Worm (Caenorhabditis elegans) whole organism, L1 larva: Measurements from ENCODE around the gene Y62H9A.9.

ENCODE experiments used
- ama-1 ChIP-seq: fragments of 150-350 bp; optimal IDR thresholded peaks from 2 replicates; lab custom pipeline; 2014
- blmp-1 ChIP-seq: fragments of 150-350 bp; optimal IDR thresholded peaks from 2 replicates; lab custom pipeline; 2014; ENCODE audit warnings: missing biosample characterization, missing genetic modification characterization
- efl-1 ChIP-seq, 4 experiments: fragments of 150-350 bp; optimal IDR thresholded peaks in 3 of 4; peaks in 1 of 4; 1 replicate in 1 of 4; 2 replicates in 3 of 4; lab custom pipeline; 2014; ENCODE audit warnings: missing biosample characterization in 2 of 4, missing genetic modification characterization in 2 of 4, missing genetic modification reagents in 2 of 4
- elt-2 ChIP-seq: sonication (generic microtip); optimal IDR thresholded peaks from 2 replicates; lab custom pipeline; 2016; ENCODE audit warnings: missing genetic modification characterization, mild to moderate bottlenecking, inconsistent platforms, missing compliant biosample characterization, missing genetic modification reagents
- lin-15B ChIP-seq: fragments of 150-350 bp; sonication (generic microtip); optimal IDR thresholded peaks from 3 replicates; lab custom pipeline; 2014; ENCODE audit warnings: missing biosample characterization, missing genetic modification characterization
- lin-39 ChIP-seq: fragments of 150-350 bp; optimal IDR thresholded peaks from 2 replicates; lab custom pipeline; 2014; ENCODE audit warnings: missing biosample characterization, missing genetic modification reagents, missing genetic modification characterization
- lsy-2 ChIP-seq, 2 experiments: fragments of 150-350 bp; optimal IDR thresholded peaks; 2 replicates each; lab custom pipeline; 2014; ENCODE audit warnings: missing biosample characterization in 2 of 2, missing genetic modification characterization in 2 of 2
- nhr-11 ChIP-seq: fragments of 150-350 bp; optimal IDR thresholded peaks from 2 replicates; lab custom pipeline; 2014; ENCODE audit warnings: missing biosample characterization, missing genetic modification characterization
- nhr-28 ChIP-seq: fragments of 150-350 bp; optimal IDR thresholded peaks from 2 replicates; lab custom pipeline; 2014; ENCODE audit warnings: missing biosample characterization, missing genetic modification characterization
- nhr-85 ChIP-seq: sonication (generic microtip); peaks from one replicate; lab custom pipeline; 2016; ENCODE audit warnings: missing genetic modification characterization, inconsistent platforms, missing compliant biosample characterization
- nhr-90 ChIP-seq: sonication (generic microtip); optimal IDR thresholded peaks from 2 replicates; lab custom pipeline; 2016; ENCODE audit warnings: mild to moderate bottlenecking, missing genetic modification characterization, missing compliant biosample characterization; ENCODE audit not compliant: poor library complexity
- snpc-4 ChIP-seq: fragments of 150-350 bp; optimal IDR thresholded peaks from 2 replicates; lab custom pipeline; 2014; ENCODE audit warnings: missing biosample characterization, missing genetic modification characterization
- ztf-4 ChIP-seq: fragments of 150-350 bp; optimal IDR thresholded peaks from 2 replicates; lab custom pipeline; 2014; ENCODE audit warnings: missing biosample characterization, missing genetic modification characterization

ce11 chrX:11927585-11927984 lies 29.6 kb upstream of the Y62H9A.9 start, which contains the start of gene F55G7.4:
- TF ChIP-seq lsy-2 (tag; optimal IDR thresholded peaks at IDR 0.05; lab: Kevin White, UChicago) (no peak), nhr-90 (tag; lab: Kevin White, UChicago) (no peak), efl-1 (optimal IDR thresholded peaks at IDR 0.05; lab: Kevin White, UChicago) (no peak), efl-1 (GFP tag; optimal IDR thresholded peaks at IDR 0.05 in 1 of 2; lab: Kevin White, UChicago) (no peak), ztf-4 (tag; lab: Kevin White, UChicago) (no peak), snpc-4 (tag; lab: Kevin White, UChicago) (no peak), nhr-85 (tag; lab: Kevin White, UChicago) (no peak), nhr-11 (tag; lab: Kevin White, UChicago) (no peak), elt-2 (tag; lab: Kevin White, UChicago) (no peak), lin-15B (no peak), blmp-1 (tag; lab: Kevin White, UChicago) (no peak), lin-39 (tag; lab: Kevin White, UChicago) (no peak), ama-1 (no peak), nhr-28 (no peak)
